Fruit fly (Drosophila melanogaster) whole organism, embryonic: ENCODE measurements around the gene CG14657.
A peak's percentile ranks its signal among the peaks of the same experiment; 100 is the strongest.

Source experiments
- Adf1 ChIP-seq: fragments of 200-800 bp; sonication (Bioruptor generic); IDR thresholded peaks from 2 replicates; pipeline ENCODE4 v1.3.6; 2022; ENCODE audit warnings: missing biosample characterization, missing genetic modification characterization
- Aef1 ChIP-seq: fragments of 200-800 bp; sonication (Bioruptor generic); IDR thresholded peaks from 3 replicates; pipeline ENCODE4 v1.3.6; 2022; ENCODE audit warnings: missing biosample characterization, missing genetic modification characterization
- Antp ChIP-seq: fragments of 200-800 bp; sonication (Bioruptor generic); optimal IDR thresholded peaks from 3 replicates; lab custom pipeline; 2016; ENCODE audit warnings: missing biosample characterization, missing genetic modification characterization
- CG12236 ChIP-seq: fragments of 200-800 bp; sonication (Bioruptor generic); optimal IDR thresholded peaks from 2 replicates; lab custom pipeline; 2016; ENCODE audit warnings: missing biosample characterization, missing genetic modification characterization
- CG17802 ChIP-seq: fragments of 200-800 bp; sonication (Bioruptor generic); optimal IDR thresholded peaks from 2 replicates; lab custom pipeline; 2018; ENCODE audit warnings: missing biosample characterization, mild to moderate bottlenecking, missing genetic modification characterization, moderate library complexity
- CG18262 ChIP-seq: fragments of 200-800 bp; optimal IDR thresholded peaks from 3 replicates; lab custom pipeline; 2019; ENCODE audit warnings: missing biosample characterization, mild to moderate bottlenecking, missing genetic modification characterization, moderate library complexity
- CG3163 ChIP-seq: fragments of 200-800 bp; sonication (Bioruptor generic); optimal IDR thresholded peaks from 3 replicates; lab custom pipeline; 2016; ENCODE audit warnings: missing biosample characterization, missing genetic modification characterization
- CG4360 ChIP-seq: fragments of 200-800 bp; sonication (Bioruptor generic); IDR thresholded peaks from 2 replicates; pipeline ENCODE4 v1.3.6; 2022; ENCODE audit warnings: missing biosample characterization, missing genetic modification characterization
- CG4424 ChIP-seq: fragments of 200-800 bp; sonication (Bioruptor generic); optimal IDR thresholded peaks from 3 replicates; lab custom pipeline; 2016; ENCODE audit warnings: missing biosample characterization, missing genetic modification characterization
- CG7556 ChIP-seq: fragments of 200-800 bp; sonication (Bioruptor generic); optimal IDR thresholded peaks from 2 replicates; lab custom pipeline; 2017; ENCODE audit warnings: missing biosample characterization, mild to moderate bottlenecking, missing genetic modification characterization
- CG9437 ChIP-seq: fragments of 200-800 bp; sonication (Bioruptor generic); optimal IDR thresholded peaks from 2 replicates; lab custom pipeline; 2018; ENCODE audit warnings: missing biosample characterization, mild to moderate bottlenecking, missing genetic modification characterization
- Camta ChIP-seq: fragments of 200-800 bp; sonication (Bioruptor generic); optimal IDR thresholded peaks from 2 replicates; lab custom pipeline; 2016; ENCODE audit warnings: missing biosample characterization, missing genetic modification characterization
- CkIIα-i1 ChIP-seq: fragments of 200-800 bp; sonication (Bioruptor generic); IDR thresholded peaks from 2 replicates; pipeline ENCODE4 v1.3.6; 2022; ENCODE audit warnings: missing biosample characterization, missing genetic modification characterization
- CrebB ChIP-seq: fragments of 200-800 bp; sonication (Bioruptor generic); optimal IDR thresholded peaks from 3 replicates; lab custom pipeline; 2018; ENCODE audit warnings: missing biosample characterization, mild to moderate bottlenecking, missing genetic modification characterization
- H2.0 ChIP-seq: fragments of 200-800 bp; sonication (Bioruptor generic); IDR thresholded peaks from 2 replicates; pipeline ENCODE4 v1.3.6; 2022; ENCODE audit warnings: missing biosample characterization, missing genetic modification characterization
- HLH4C ChIP-seq: fragments of 200-800 bp; sonication (Bioruptor generic); IDR thresholded peaks from 3 replicates; pipeline ENCODE4 v1.3.6; 2022; ENCODE audit warnings: missing biosample characterization, missing genetic modification characterization; ENCODE audit not compliant: partially characterized antibody
- Hr51 ChIP-seq, 2 experiments: fragments of 200-800 bp; sonication (Bioruptor generic); optimal IDR thresholded peaks; 2 replicates in 1 of 2; 3 replicates in 1 of 2; lab custom pipeline; 2016 to 2018; ENCODE audit warnings: missing biosample characterization in 2 of 2, missing genetic modification characterization in 2 of 2, mild to moderate bottlenecking in 1 of 2, moderate library complexity in 1 of 2
- Max ChIP-seq: fragments of 200-800 bp; sonication (Bioruptor generic); optimal IDR thresholded peaks from 2 replicates; lab custom pipeline; 2016; ENCODE audit warnings: missing biosample characterization, mild to moderate bottlenecking, missing genetic modification characterization
- Myb ChIP-seq: fragments of 200-800 bp; sonication (Bioruptor generic); optimal IDR thresholded peaks from 2 replicates; lab custom pipeline; 2016; ENCODE audit warnings: missing biosample characterization, missing genetic modification characterization
- NFAT ChIP-seq: fragments of 200-800 bp; sonication (Bioruptor generic); IDR thresholded peaks from 2 replicates; pipeline ENCODE4 v1.3.6; 2022; ENCODE audit warnings: missing biosample characterization, missing genetic modification characterization
- Opbp ChIP-seq: fragments of 200-800 bp; sonication (Bioruptor generic); IDR thresholded peaks from 3 replicates; pipeline ENCODE4 v1.3.6; 2022; ENCODE audit warnings: missing biosample characterization, missing genetic modification characterization; ENCODE audit not compliant: partially characterized antibody
- Rfx ChIP-seq: fragments of 200-800 bp; sonication (Bioruptor generic); IDR thresholded peaks from 2 replicates; pipeline ENCODE4 v1.3.6; 2022; ENCODE audit warnings: missing biosample characterization, missing genetic modification characterization
- Sox102F ChIP-seq: fragments of 200-800 bp; sonication (Bioruptor generic); optimal IDR thresholded peaks from 2 replicates; lab custom pipeline; 2018; ENCODE audit warnings: missing biosample characterization, mild to moderate bottlenecking, missing genetic modification characterization, moderate library complexity
- Sry-β ChIP-seq: fragments of 200-800 bp; sonication (Bioruptor generic); optimal IDR thresholded peaks from 2 replicates; lab custom pipeline; 2018; ENCODE audit warnings: missing biosample characterization, mild to moderate bottlenecking, missing genetic modification characterization, moderate library complexity
- Sry-δ ChIP-seq: fragments of 200-800 bp; sonication (Bioruptor generic); optimal IDR thresholded peaks from 2 replicates; lab custom pipeline; 2016; ENCODE audit warnings: missing biosample characterization, missing genetic modification characterization
- Tbp ChIP-seq: fragments of >200 bp; optimal IDR thresholded peaks from 2 replicates; lab custom pipeline; 2018; ENCODE audit warnings: missing biosample characterization, missing genetic modification characterization
- al ChIP-seq: fragments of 200-800 bp; sonication (Bioruptor generic); IDR thresholded peaks from 2 replicates; pipeline ENCODE4 v1.3.6; 2022; ENCODE audit warnings: missing biosample characterization, missing genetic modification characterization
- ash1 ChIP-seq: fragments of 200-800 bp; sonication (Bioruptor generic); optimal IDR thresholded peaks from 2 replicates; lab custom pipeline; 2018; ENCODE audit warnings: missing biosample characterization, mild to moderate bottlenecking, missing genetic modification characterization
- bigmax ChIP-seq: fragments of 200-800 bp; sonication (Bioruptor generic); optimal IDR thresholded peaks from 2 replicates; lab custom pipeline; 2018; ENCODE audit warnings: missing biosample characterization, mild to moderate bottlenecking, missing genetic modification characterization
- bsh ChIP-seq, 2 experiments: fragments of 200-800 bp; sonication (Bioruptor generic); optimal IDR thresholded peaks; 2 replicates each; lab custom pipeline; 2017 to 2018; ENCODE audit warnings: mild to moderate bottlenecking in 2 of 2, missing biosample characterization in 2 of 2, missing genetic modification characterization in 2 of 2, moderate library complexity in 1 of 2
- dan ChIP-seq: fragments of 200-800 bp; sonication (Bioruptor generic); IDR thresholded peaks from 2 replicates; pipeline ENCODE4 v1.3.6; 2022; ENCODE audit warnings: missing biosample characterization, missing genetic modification characterization
- danr ChIP-seq: fragments of 200-800 bp; sonication (Bioruptor generic); IDR thresholded peaks from 2 replicates; pipeline ENCODE4 v1.3.6; 2022; ENCODE audit warnings: missing biosample characterization, missing genetic modification characterization
- emc ChIP-seq: fragments of 200-800 bp; sonication (Bioruptor generic); optimal IDR thresholded peaks from 2 replicates; lab custom pipeline; 2016; ENCODE audit warnings: missing biosample characterization, missing genetic modification characterization
- esg ChIP-seq: fragments of 200-800 bp; sonication (Bioruptor generic); conservative IDR thresholded peaks from 2 replicates; pipeline ENCODE4 v1.3.6; 2022; ENCODE audit warnings: missing biosample characterization, missing genetic modification characterization
- fd96Cb ChIP-seq: fragments of 200-800 bp; sonication (Bioruptor generic); optimal IDR thresholded peaks from 2 replicates; lab custom pipeline; 2018; ENCODE audit warnings: missing biosample characterization, mild to moderate bottlenecking, missing genetic modification characterization, moderate library complexity
- her ChIP-seq: fragments of 200-800 bp; sonication (Bioruptor generic); optimal IDR thresholded peaks from 2 replicates; lab custom pipeline; 2016; ENCODE audit warnings: missing biosample characterization, missing genetic modification characterization
- kni ChIP-seq: fragments of 200-800 bp; sonication (Bioruptor generic); optimal IDR thresholded peaks from 3 replicates; lab custom pipeline; 2017; ENCODE audit warnings: mild to moderate bottlenecking, missing biosample characterization, missing genetic modification reagents, missing genetic modification characterization
- lola ChIP-seq, 3 experiments: fragments of >200 bp in 2 of 3; fragments of 200-800 bp in 1 of 3; sonication (Bioruptor generic) in 1 of 3; optimal IDR thresholded peaks; 2 replicates each; lab custom pipeline; 2017 to 2019; ENCODE audit warnings: missing biosample characterization in 3 of 3, missing genetic modification characterization in 3 of 3, mild to moderate bottlenecking in 1 of 3, moderate library complexity in 1 of 3
- mld ChIP-seq: fragments of 200-800 bp; sonication (Bioruptor generic); IDR thresholded peaks from 3 replicates; pipeline ENCODE4 v1.3.6; 2022; ENCODE audit warnings: missing biosample characterization, missing genetic modification characterization; ENCODE audit not compliant: partially characterized antibody
- nau ChIP-seq: fragments of 200-800 bp; sonication (Bioruptor generic); optimal IDR thresholded peaks from 3 replicates; lab custom pipeline; 2017; ENCODE audit warnings: missing biosample characterization, mild to moderate bottlenecking, missing genetic modification characterization, missing genetic modification reagents
- odd ChIP-seq: fragments of 200-800 bp; sonication (Bioruptor generic); optimal IDR thresholded peaks from 2 replicates; lab custom pipeline; 2017; ENCODE audit warnings: missing biosample characterization, mild to moderate bottlenecking, missing genetic modification characterization
- sc ChIP-seq, 3 experiments: fragments of >200 bp in 2 of 3; fragments of 200-800 bp in 1 of 3; sonication (Bioruptor generic) in 1 of 3; optimal IDR thresholded peaks; 2 replicates in 2 of 3; 3 replicates in 1 of 3; lab custom pipeline; 2017; ENCODE audit warnings: mild to moderate bottlenecking in 1 of 3, missing biosample characterization in 1 of 3, missing genetic modification characterization in 1 of 3, missing genetic modification reagents in 1 of 3
- sens ChIP-seq: fragments of 200-800 bp; sonication (Bioruptor generic); peaks from one replicate; lab custom pipeline; 2016; ENCODE audit warnings: missing biosample characterization, missing genetic modification characterization
- sna ChIP-seq: fragments of 200-800 bp; sonication (Bioruptor generic); IDR thresholded peaks from 2 replicates; pipeline ENCODE4 v1.3.6; 2022; ENCODE audit warnings: missing biosample characterization, missing genetic modification characterization; ENCODE audit not compliant: partially characterized antibody
- ssp ChIP-seq: fragments of 200-800 bp; sonication (Bioruptor generic); IDR thresholded peaks from 2 replicates; pipeline ENCODE4 v1.3.6; 2022; ENCODE audit warnings: missing biosample characterization, missing genetic modification characterization
- tap ChIP-seq: fragments of 200-800 bp; optimal IDR thresholded peaks from 3 replicates; lab custom pipeline; 2019; ENCODE audit warnings: missing biosample characterization, mild to moderate bottlenecking, missing genetic modification characterization, moderate library complexity
- tio ChIP-seq: fragments of 200-800 bp; sonication (Bioruptor generic); optimal IDR thresholded peaks from 2 replicates; lab custom pipeline; 2017; ENCODE audit warnings: missing biosample characterization, missing genetic modification characterization, inconsistent platforms
- z ChIP-seq: fragments of 200-800 bp; sonication (Bioruptor generic); IDR thresholded peaks from 3 replicates; pipeline ENCODE4 v1.3.6; 2022; ENCODE audit warnings: missing biosample characterization, missing genetic modification characterization

Gene CG14657

DNA sequence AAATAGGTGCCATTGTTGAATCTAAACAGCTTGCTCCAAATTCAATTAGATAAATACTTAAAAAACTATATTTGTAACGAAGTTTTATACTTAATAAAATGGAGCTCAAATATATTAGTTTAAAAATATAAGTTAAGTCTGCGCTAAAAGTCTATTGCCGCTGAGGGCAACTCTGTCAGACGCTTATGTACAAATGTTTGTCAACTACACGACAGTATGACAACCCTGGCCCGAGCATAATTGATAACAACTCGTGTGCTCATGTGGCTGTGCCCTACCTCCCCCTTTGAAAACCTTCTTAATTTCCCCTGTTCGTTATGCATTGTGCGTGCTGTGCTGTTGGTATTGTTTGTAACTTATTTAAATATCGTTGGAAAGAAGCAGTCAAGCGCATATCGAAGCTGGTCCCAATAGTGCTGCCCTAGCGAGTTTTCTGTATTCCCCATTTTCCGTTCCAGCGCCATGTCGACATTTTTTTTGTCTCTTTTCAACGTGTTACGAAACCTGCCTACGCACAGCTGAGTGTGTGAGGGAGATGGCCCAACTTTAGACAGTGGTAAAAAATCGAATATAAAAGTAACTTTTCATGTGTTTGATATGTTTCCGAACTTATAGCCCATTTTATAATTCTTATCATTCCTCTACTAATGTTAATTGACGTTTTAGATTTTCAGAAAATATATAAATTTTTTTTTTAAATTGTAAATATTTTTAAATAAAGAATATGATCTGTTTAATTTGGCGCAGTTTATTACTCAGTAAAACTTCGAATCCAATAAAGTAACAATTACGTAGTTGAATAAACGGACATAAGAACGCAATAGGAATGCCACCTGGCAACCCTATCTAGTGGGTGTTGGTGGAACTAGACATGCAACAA is 16.2 kb downstream of the CG14657 start (continued):
- no peak for TF ChIP-seq Tbp (GFP tag; lab: Kevin White, UChicago)
- peak; percentile 83 for TF ChIP-seq Sox102F (GFP tag; lab: Kevin White, UChicago)
- TF ChIP-seq Adf1, result no peak
- TF ChIP-seq Opbp (GFP tag; lab: Robert Waterston, UW), result no peak
- peak; percentile 85 for TF ChIP-seq kni
- TF ChIP-seq CrebB (tag; lab: Kevin White, UChicago), result no peak
- no peak; the same call in 1 of the 2 replicates for TF ChIP-seq al (GFP tag; lab: Robert Waterston, UW)
- no peak for TF ChIP-seq ash1 (GFP tag; lab: Kevin White, UChicago)
- no peak for TF ChIP-seq Antp
- peak; percentile 71 for TF ChIP-seq sens (GFP tag; lab: Kevin White, UChicago)
- no peak for TF ChIP-seq CG17802 (tag; lab: Kevin White, UChicago)
- no peak for TF ChIP-seq dan
- TF ChIP-seq ssp (GFP tag; lab: Robert Waterston, UW), result no peak
- TF ChIP-seq CG4360 (GFP tag; lab: Robert Waterston, UW), result no peak
- no peak for TF ChIP-seq Camta (GFP tag; lab: Kevin White, UChicago)
- peak; percentile 64 for TF ChIP-seq CG7556 (GFP tag; lab: Kevin White, UChicago)
- peak; percentile 26 for TF ChIP-seq tio (GFP tag; lab: Kevin White, UChicago)
- no peak for TF ChIP-seq NFAT (GFP tag; lab: Robert Waterston, UW)
- TF ChIP-seq tap (tag; lab: Kevin White, UChicago), result peak; percentile 62
- TF ChIP-seq CG12236 (GFP tag; lab: Kevin White, UChicago), result no peak
- no peak for TF ChIP-seq sc (optimal IDR thresholded peaks at IDR 0.05; lab: Kevin White, UChicago)
- TF ChIP-seq sc (GFP tag; optimal IDR thresholded peaks at IDR 0.05; lab: Kevin White, UChicago), result peak; percentile 30
- no peak for TF ChIP-seq her (GFP tag; lab: Kevin White, UChicago)
- peak; percentile 1 to 88 for TF ChIP-seq Hr51 (GFP tag; optimal IDR thresholded peaks at IDR 0.05; lab: Kevin White, UChicago)
- peak; percentile 64 for TF ChIP-seq odd (GFP tag; lab: Kevin White, UChicago)
- TF ChIP-seq Sry-δ (GFP tag; lab: Kevin White, UChicago), result peak; percentile 36
- no peak for TF ChIP-seq HLH4C (GFP tag; lab: Robert Waterston, UW)
- no peak for TF ChIP-seq bigmax
- TF ChIP-seq nau (GFP tag; lab: Kevin White, UChicago), result no peak
- 0 out of 2 replicates have a peak, but pooled peaks have one; percentile 19 for TF ChIP-seq sna
- peak; percentile 68 for TF ChIP-seq fd96Cb
- TF ChIP-seq Myb (GFP tag; lab: Kevin White, UChicago), result no peak
- TF ChIP-seq Max (GFP tag; lab: Kevin White, UChicago), result no peak
- no peak for TF ChIP-seq emc (GFP tag; lab: Kevin White, UChicago)
- peak; percentile 86 for TF ChIP-seq CG18262 (tag; lab: Kevin White, UChicago)
- TF ChIP-seq danr (GFP tag; lab: Robert Waterston, UW), result no peak
- TF ChIP-seq CG3163 (GFP tag; lab: Kevin White, UChicago), result no peak
- TF ChIP-seq z (GFP tag; lab: Robert Waterston, UW), result no peak; the same call in none of the 3 replicates
- TF ChIP-seq Aef1 (GFP tag; lab: Robert Waterston, UW), result peak; percentile 54
- TF ChIP-seq Rfx (GFP tag; lab: Robert Waterston, UW), result peak; percentile 4
- TF ChIP-seq H2.0 (GFP tag; lab: Robert Waterston, UW), result peak; percentile 57
- no peak for TF ChIP-seq mld (GFP tag; lab: Robert Waterston, UW)
- TF ChIP-seq lola (GFP tag; optimal IDR thresholded peaks at IDR 0.05; lab: Kevin White, UChicago), result peak in 2 of 3 experiments; percentile 45 to 68
- no peak for TF ChIP-seq CkIIα-i1
- peak; percentile 63 for TF ChIP-seq CG4424 (GFP tag; lab: Kevin White, UChicago)
- peak; percentile 79 for TF ChIP-seq Sry-β (GFP tag; lab: Kevin White, UChicago)
- TF ChIP-seq esg (GFP tag; lab: Robert Waterston, UW), result peak; percentile 26; the same call in 1 of the 2 replicates
- peak; percentile 78 for TF ChIP-seq CG9437 (GFP tag; lab: Kevin White, UChicago)
- peak in 1 of 2 experiments; percentile 80 for TF ChIP-seq bsh (GFP tag; optimal IDR thresholded peaks at IDR 0.05; lab: Kevin White, UChicago)
